Worm (Caenorhabditis elegans): ENCODE data around the gene C54F6.12.

Gene C54F6.12

ce11 chrV:7532947-7533346 lies 5.0 kb downstream of the C54F6.12 start, which contains the start of gene C54F6.3:
Gene C54F6.3 (plus strand): TSS chrV:7533247.
- TF ChIP-seq dpff-1 (tag; optimal IDR thresholded peaks at IDR 0.05) (no peak), lir-1 (GFP tag; conservative IDR thresholded peaks at IDR 0.05) (no peak), unc-62 (GFP tag; optimal IDR thresholded peaks at IDR 0.05) (no peak), ceh-58 (GFP tag; IDR thresholded peaks at IDR 0.05) (no peak), repo-1 (tag; optimal IDR thresholded peaks at IDR 0.05) (no peak), attf-3 (GFP tag; conservative IDR thresholded peaks at IDR 0.05) (no peak), B0336.3 (GFP tag; IDR thresholded peaks at IDR 0.05) (no peak), snpc-4 (GFP tag; optimal IDR thresholded peaks at IDR 0.05) (no peak), snpc-4 (tag; optimal IDR thresholded peaks at IDR 0.05) (no peak), F57A8.1 (GFP tag; optimal IDR thresholded peaks at IDR 0.05) (no peak), lin-54 (GFP tag; optimal IDR thresholded peaks at IDR 0.05) (no peak), Y53F4B.3 (GFP tag; IDR thresholded peaks at IDR 0.05) (no peak), nhr-90 (tag; optimal IDR thresholded peaks at IDR 0.05) (no peak), unc-130 (GFP tag; optimal IDR thresholded peaks at IDR 0.05) (no peak), zim-3 (tag; optimal IDR thresholded peaks at IDR 0.05) (no peak), him-1 (tag; optimal IDR thresholded peaks at IDR 0.05) (no peak), cebp-1 (GFP tag; IDR thresholded peaks at IDR 0.05) (no peak), cebp-1 (tag; optimal IDR thresholded peaks at IDR 0.05) (no peak), let-607 (tag; optimal IDR thresholded peaks at IDR 0.05) (no peak), somi-1 (GFP tag; optimal IDR thresholded peaks at IDR 0.05) (no peak)

ce11 chrV:7529840-7530239 lies 8.1 kb downstream of the C54F6.12 start, which contains the start of gene swt-2:
Gene swt-2 (plus strand): TSS chrV:7530140.
- TF ChIP-seq lag-1 (GFP tag; IDR thresholded peaks at IDR 0.05) (no peak), lin-26 (GFP tag; IDR thresholded peaks at IDR 0.05) (no peak), unc-130 (GFP tag; optimal IDR thresholded peaks at IDR 0.05) (no peak), ceh-100 (GFP tag; IDR thresholded peaks at IDR 0.05) (no peak), B0336.3 (GFP tag; IDR thresholded peaks at IDR 0.05) (no peak), chd-7 (tag; optimal IDR thresholded peaks at IDR 0.05) (no peak), F23B12.7 (tag; optimal IDR thresholded peaks at IDR 0.05; ENCODE audit: insufficient read depth) (no peak), C17E4.6 (GFP tag; IDR thresholded peaks at IDR 0.05) (no peak), tbp1 (GFP tag; optimal IDR thresholded peaks at IDR 0.05) (no peak), let-607 (tag; optimal IDR thresholded peaks at IDR 0.05) (no peak), C06A6.2 (GFP tag; conservative IDR thresholded peaks at IDR 0.05) (no peak), nfya-2 (GFP tag; IDR thresholded peaks at IDR 0.05) (no peak), hmg-1.2 (GFP tag; IDR thresholded peaks at IDR 0.05) (no peak), nfya-1 (tag; optimal IDR thresholded peaks at IDR 0.05; ENCODE audit: borderline replicate concordance, insufficient read depth) (no peak), sptf-2 (GFP tag; optimal IDR thresholded peaks at IDR 0.05) (no peak), hsf-1 (GFP tag; IDR thresholded peaks at IDR 0.05) (no peak), pbrm-1 (GFP tag; IDR thresholded peaks at IDR 0.05) (no peak), attf-5 (GFP tag; optimal IDR thresholded peaks at IDR 0.05) (no peak)

ce11 chrV:7528816-7529215 lies 9.1 kb downstream of the C54F6.12 start, which contains the start of gene C54F6.5:
Gene C54F6.5 (plus strand): TSS chrV:7529116.
- TF ChIP-seq F52B5.7 (tag; optimal IDR thresholded peaks at IDR 0.05), result no peak
- TF ChIP-seq B0336.3 (GFP tag; IDR thresholded peaks at IDR 0.05), result no peak
- no peak for TF ChIP-seq D2030.7 (GFP tag; IDR thresholded peaks at IDR 0.05)
- TF ChIP-seq madf-10 (tag; optimal IDR thresholded peaks at IDR 0.05), result no peak
- no peak for TF ChIP-seq tbp1 (GFP tag; optimal IDR thresholded peaks at IDR 0.05)
- no peak for TF ChIP-seq ceh-58 (GFP tag; IDR thresholded peaks at IDR 0.05)
- TF ChIP-seq F49E8.2 (tag; optimal IDR thresholded peaks at IDR 0.05; ENCODE audit: insufficient read depth), result no peak
- TF ChIP-seq F23B12.7 (tag; optimal IDR thresholded peaks at IDR 0.05; ENCODE audit: insufficient read depth), result no peak
- no peak for TF ChIP-seq nhr-27 (tag; optimal IDR thresholded peaks at IDR 0.05)
